Fruit fly (Drosophila melanogaster): ENCODE measurements around the gene CG13698.

The CG13698 gene

DNA sequence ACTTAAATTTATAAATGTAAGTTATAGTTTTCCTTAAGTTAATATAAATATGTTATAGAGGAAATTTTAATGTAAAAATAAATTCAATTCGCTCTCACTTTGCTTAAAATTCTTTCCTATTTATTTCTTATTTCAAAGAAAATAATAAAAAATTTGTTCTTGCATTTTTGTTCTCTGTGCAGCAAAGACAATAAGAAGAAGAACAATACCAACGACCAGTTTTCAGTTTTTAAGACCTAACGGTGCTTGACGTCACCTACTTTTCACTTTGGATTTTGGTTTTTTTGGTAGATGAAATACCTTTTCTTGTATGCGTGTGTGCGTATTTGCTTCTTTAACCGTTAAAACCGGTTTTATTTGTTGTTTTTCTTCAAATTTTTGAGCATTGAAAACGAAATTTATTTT is 3.8 kb downstream of the CG13698 start (continued):
- no peak for TF ChIP-seq corto (GFP tag; optimal IDR thresholded peaks at IDR 0.05)
- no peak for TF ChIP-seq croc (GFP tag; conservative IDR thresholded peaks at IDR 0.05)
- TF ChIP-seq CG12236 (GFP tag; optimal IDR thresholded peaks at IDR 0.05), result no peak
- peak; percentile 51 for TF ChIP-seq CG7556 (GFP tag; optimal IDR thresholded peaks at IDR 0.05)
- peak in 1 of 2 experiments; percentile 27 for TF ChIP-seq Hr51 (GFP tag; optimal IDR thresholded peaks at IDR 0.05)
- TF ChIP-seq CG15601 (tag; optimal IDR thresholded peaks at IDR 0.05), result peak; percentile 73
- TF ChIP-seq sqz (GFP tag; optimal IDR thresholded peaks at IDR 0.05), result peak; percentile 88
- peak; percentile 77 for TF ChIP-seq gem (tag; optimal IDR thresholded peaks at IDR 0.05)
- peak; percentile 1 for TF ChIP-seq az2 (GFP tag; optimal IDR thresholded peaks at IDR 0.05)
- TF ChIP-seq CG17361 (GFP tag; IDR thresholded peaks at IDR 0.05), result peak; percentile 69
- TF ChIP-seq oc (tag; optimal IDR thresholded peaks at IDR 0.05), result no peak
- TF ChIP-seq gsb-n (tag; optimal IDR thresholded peaks at IDR 0.05), result peak; percentile 80
- peak; percentile 39 for TF ChIP-seq cg (GFP tag; optimal IDR thresholded peaks at IDR 0.05)
- TF ChIP-seq CG9437 (GFP tag; optimal IDR thresholded peaks at IDR 0.05), result peak; percentile 27
- TF ChIP-seq BEAF-32 (GFP tag; optimal IDR thresholded peaks at IDR 0.05), result no peak
- TF ChIP-seq lola (GFP tag; optimal IDR thresholded peaks at IDR 0.05), result peak in 1 of 3 experiments; percentile 73
- TF ChIP-seq Oli (tag; optimal IDR thresholded peaks at IDR 0.05), result peak; percentile 34
- peak; percentile 38 for TF ChIP-seq gcm (GFP tag; optimal IDR thresholded peaks at IDR 0.05)
- no peak for TF ChIP-seq slbo (GFP tag; IDR thresholded peaks at IDR 0.05)
- peak; percentile 58 for TF ChIP-seq Ssrp (tag; optimal IDR thresholded peaks at IDR 0.05)
- peak; percentile 4 for TF ChIP-seq CG17359 (tag; optimal IDR thresholded peaks at IDR 0.05)
- TF ChIP-seq stc (GFP tag; IDR thresholded peaks at IDR 0.05), result 0 out of 2 replicates have a peak, but pooled peaks have one; percentile 32
- peak; percentile 76 for TF ChIP-seq kni (GFP tag; optimal IDR thresholded peaks at IDR 0.05)
- no peak for TF ChIP-seq chinmo (GFP tag; IDR thresholded peaks at IDR 0.05; ENCODE audit: partially characterized antibody)
- TF ChIP-seq grau (tag; optimal IDR thresholded peaks at IDR 0.05), result peak; percentile 49
- TF ChIP-seq dmrt99B (tag; optimal IDR thresholded peaks at IDR 0.05), result peak; percentile 50
- TF ChIP-seq CG1233 (GFP tag; optimal IDR thresholded peaks at IDR 0.05), result peak; percentile 9
- TF ChIP-seq CG9727 (GFP tag; optimal IDR thresholded peaks at IDR 0.05), result peak; percentile 37
- TF ChIP-seq sim (GFP tag; IDR thresholded peaks at IDR 0.05), result 0 out of 2 replicates have a peak, but pooled peaks have one; percentile 14
- TF ChIP-seq bcd (GFP tag; optimal IDR thresholded peaks at IDR 0.05), result peak; percentile 4
- TF ChIP-seq CG13775 (GFP tag; optimal IDR thresholded peaks at IDR 0.05), result no peak
- TF ChIP-seq CG11504 (tag; optimal IDR thresholded peaks at IDR 0.05), result peak; percentile 52
- peak; percentile 45 for TF ChIP-seq trem (tag; optimal IDR thresholded peaks at IDR 0.05)
- TF ChIP-seq Sox100B (GFP tag; optimal IDR thresholded peaks at IDR 0.05), result peak; percentile 69
- peak; percentile 37 for TF ChIP-seq tap (tag; optimal IDR thresholded peaks at IDR 0.05)
- TF ChIP-seq CG33557 (GFP tag; optimal IDR thresholded peaks at IDR 0.05), result peak; percentile 30
- TF ChIP-seq bowl (GFP tag; IDR thresholded peaks at IDR 0.05), result no peak
- peak; percentile 5 for TF ChIP-seq CG15269 (tag; optimal IDR thresholded peaks at IDR 0.05)
- no peak for TF ChIP-seq CG31388 (GFP tag; optimal IDR thresholded peaks at IDR 0.05)
- TF ChIP-seq CG8924 (tag; optimal IDR thresholded peaks at IDR 0.05), result peak; percentile 54
- peak; percentile 63 for TF ChIP-seq Sox102F (GFP tag; optimal IDR thresholded peaks at IDR 0.05)
- TF ChIP-seq CG6254 (GFP tag; optimal IDR thresholded peaks at IDR 0.05), result peak; percentile 58
- no peak for TF ChIP-seq ssp (GFP tag; IDR thresholded peaks at IDR 0.05)
- peak; percentile 79 for TF ChIP-seq CG14710 (tag; optimal IDR thresholded peaks at IDR 0.05)
- TF ChIP-seq CG12391 (tag; optimal IDR thresholded peaks at IDR 0.05), result peak; percentile 56
- TF ChIP-seq CG13424 (tag; optimal IDR thresholded peaks at IDR 0.05), result peak; percentile 64
- TF ChIP-seq CG10979 (tag; optimal IDR thresholded peaks at IDR 0.05), result peak; percentile 80
- peak; percentile 77 for TF ChIP-seq CG17385 (GFP tag; optimal IDR thresholded peaks at IDR 0.05)
- TF ChIP-seq CG30403 (GFP tag; optimal IDR thresholded peaks at IDR 0.05), result peak; percentile 1
